Worm (Caenorhabditis elegans) whole organism, L3 larva: ENCODE data around the gene gen-1.

ENCODE experiments used
- ZK546.5 ChIP-seq: sonication (generic microtip); optimal IDR thresholded peaks from 2 replicates; lab custom pipeline; 2017; ENCODE audit warnings: missing biosample characterization, missing genetic modification characterization
- ceh-16 ChIP-seq: sonication (generic microtip); optimal IDR thresholded peaks from 2 replicates; lab custom pipeline; 2017; ENCODE audit warnings: missing biosample characterization, missing genetic modification characterization
- nhr-77 ChIP-seq: fragments of 150-350 bp; optimal IDR thresholded peaks from 2 replicates; lab custom pipeline; 2014; ENCODE audit warnings: missing biosample characterization, missing genetic modification characterization

Gene gen-1

DNA sequence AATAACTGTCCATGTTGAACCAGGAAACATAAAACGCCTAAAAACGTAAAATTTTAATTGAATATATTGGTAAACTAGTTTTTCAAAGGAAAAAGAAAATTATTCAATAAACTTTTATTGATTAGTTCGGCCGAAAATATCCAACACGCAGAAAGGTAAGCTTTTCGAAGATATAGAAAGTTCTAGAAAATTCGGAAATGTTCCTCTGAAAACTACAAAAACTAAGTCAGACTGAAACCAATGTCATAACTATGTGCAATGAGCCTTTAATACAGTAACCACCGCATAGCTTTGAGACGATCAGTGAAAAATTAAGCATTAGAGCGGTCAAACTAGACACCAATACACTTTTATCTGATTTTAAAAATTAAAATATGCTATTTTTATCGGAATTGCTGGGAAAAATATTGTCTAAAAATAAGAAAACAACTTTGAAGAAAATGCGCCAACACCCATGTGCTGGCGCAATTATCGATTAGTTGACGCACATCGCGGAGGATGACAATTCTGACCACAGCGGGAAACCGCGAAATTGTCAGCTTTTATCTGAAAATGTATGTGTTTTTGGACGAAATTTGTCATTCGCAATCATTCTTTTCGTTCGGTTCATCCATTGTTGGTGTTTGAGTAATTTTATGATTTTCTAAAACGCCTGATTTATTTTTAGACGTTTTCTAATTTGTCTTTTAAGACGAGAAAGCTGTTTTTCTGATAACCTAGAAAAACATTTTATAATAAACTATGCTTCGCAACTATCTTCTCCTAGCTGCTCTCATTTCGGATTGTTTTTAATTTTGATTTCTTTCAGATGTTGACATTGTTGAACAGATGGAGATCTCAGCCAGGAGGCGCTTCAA lies 49.4 kb downstream of the gen-1 start, which contains the start of the genes C23G10.7 and rpn-2 (continued):
- no peak for TF ChIP-seq ZK546.5
- TF ChIP-seq nhr-77 (tag; lab: Kevin White, UChicago), result no peak
- no peak for TF ChIP-seq ceh-16 (tag; lab: Kevin White, UChicago)
